Fruit fly (Drosophila melanogaster) whole organism, embryonic: Measurements from ENCODE around the gene Jupiter.

Source experiments
- Blimp-1 ChIP-seq: fragments of 200-800 bp; sonication (Bioruptor generic); optimal IDR thresholded peaks from 3 replicates; lab custom pipeline; 2018; ENCODE audit warnings: missing biosample characterization, missing genetic modification characterization, mild to moderate bottlenecking, moderate library complexity, missing genetic modification reagents
- CG10654 ChIP-seq: fragments of 200-800 bp; sonication (Bioruptor generic); optimal IDR thresholded peaks from 2 replicates; lab custom pipeline; 2016; ENCODE audit warnings: missing biosample characterization, missing genetic modification characterization
- CG11504 ChIP-seq: fragments of 200-800 bp; sonication (Bioruptor generic); optimal IDR thresholded peaks from 3 replicates; lab custom pipeline; 2019; ENCODE audit warnings: missing biosample characterization, mild to moderate bottlenecking, missing genetic modification characterization, moderate library complexity
- CG11723 ChIP-seq: fragments of 200-800 bp; sonication (Bioruptor generic); optimal IDR thresholded peaks from 2 replicates; lab custom pipeline; 2017; ENCODE audit warnings: missing biosample characterization, mild to moderate bottlenecking, missing genetic modification characterization
- CG14050 ChIP-seq: fragments of 200-800 bp; sonication (Bioruptor generic); IDR thresholded peaks from 3 replicates; pipeline ENCODE4 v1.3.6; 2022; ENCODE audit warnings: missing biosample characterization, missing genetic modification characterization
- CG15269 ChIP-seq: fragments of 200-800 bp; sonication (Bioruptor generic); optimal IDR thresholded peaks from 2 replicates; lab custom pipeline; 2018; ENCODE audit warnings: missing biosample characterization, mild to moderate bottlenecking, missing genetic modification characterization, moderate library complexity
- CG1529 ChIP-seq: fragments of 200-800 bp; sonication (Bioruptor generic); optimal IDR thresholded peaks from 3 replicates; lab custom pipeline; 2018; ENCODE audit warnings: missing biosample characterization, missing genetic modification characterization
- CG15479 ChIP-seq: fragments of 200-800 bp; sonication (Bioruptor generic); optimal IDR thresholded peaks from 3 replicates; lab custom pipeline; 2019; ENCODE audit warnings: missing biosample characterization, mild to moderate bottlenecking, missing genetic modification characterization, moderate library complexity
- CG15514 ChIP-seq: fragments of 200-800 bp; sonication (Bioruptor generic); optimal IDR thresholded peaks from 3 replicates; lab custom pipeline; 2017; ENCODE audit warnings: missing biosample characterization, missing genetic modification characterization, mild to moderate bottlenecking, moderate library complexity, missing genetic modification reagents
- CG17359 ChIP-seq: fragments of 200-800 bp; sonication (Bioruptor generic); optimal IDR thresholded peaks from 3 replicates; lab custom pipeline; 2018; ENCODE audit warnings: missing biosample characterization, mild to moderate bottlenecking, missing genetic modification characterization, moderate library complexity
- CG17361 ChIP-seq: fragments of 200-800 bp; sonication (Bioruptor generic); IDR thresholded peaks from 3 replicates; pipeline ENCODE4 v1.3.6; 2022; ENCODE audit warnings: missing biosample characterization, missing genetic modification characterization
- CG18262 ChIP-seq: fragments of 200-800 bp; optimal IDR thresholded peaks from 3 replicates; lab custom pipeline; 2019; ENCODE audit warnings: missing biosample characterization, mild to moderate bottlenecking, missing genetic modification characterization, moderate library complexity
- CG2199 ChIP-seq: fragments of 200-800 bp; sonication (Bioruptor generic); IDR thresholded peaks from 3 replicates; pipeline ENCODE4 v1.3.6; 2022; ENCODE audit warnings: missing biosample characterization, missing genetic modification characterization
- CG2875 ChIP-seq: fragments of 200-800 bp; sonication (Bioruptor generic); optimal IDR thresholded peaks from 2 replicates; lab custom pipeline; 2017; ENCODE audit warnings: missing biosample characterization, mild to moderate bottlenecking, missing genetic modification characterization, missing genetic modification reagents
- CG31441 ChIP-seq: fragments of 200-800 bp; sonication (Bioruptor generic); IDR thresholded peaks from 2 replicates; pipeline ENCODE4 v1.3.6; 2022; ENCODE audit warnings: missing biosample characterization, missing genetic modification characterization
- CG3995 ChIP-seq: fragments of 200-800 bp; sonication (Bioruptor generic); optimal IDR thresholded peaks from 3 replicates; lab custom pipeline; 2016; ENCODE audit warnings: missing biosample characterization, missing genetic modification characterization
- CG4404 ChIP-seq: fragments of 200-800 bp; sonication (Bioruptor generic); IDR thresholded peaks from 2 replicates; pipeline ENCODE4 v1.3.6; 2022; ENCODE audit warnings: missing biosample characterization, missing genetic modification characterization
- CG5953 ChIP-seq: fragments of 200-800 bp; sonication (Bioruptor generic); IDR thresholded peaks from 2 replicates; pipeline ENCODE4 v1.3.6; 2022; ENCODE audit warnings: missing biosample characterization, missing genetic modification characterization
- CG6272 ChIP-seq: fragments of 200-800 bp; sonication (Bioruptor generic); IDR thresholded peaks from 2 replicates; pipeline ENCODE4 v1.3.6; 2022; ENCODE audit warnings: missing biosample characterization, missing genetic modification characterization
- CG7372 ChIP-seq: fragments of 200-800 bp; sonication (Bioruptor generic); IDR thresholded peaks from 2 replicates; pipeline ENCODE4 v1.3.6; 2022; ENCODE audit warnings: missing biosample characterization, missing genetic modification characterization
- CG9817 ChIP-seq: fragments of 200-800 bp; sonication (Bioruptor generic); optimal IDR thresholded peaks from 2 replicates; lab custom pipeline; 2018; ENCODE audit warnings: missing biosample characterization, mild to moderate bottlenecking, missing genetic modification characterization, moderate library complexity
- Chrac-16 ChIP-seq: fragments of 200-800 bp; sonication (Bioruptor generic); optimal IDR thresholded peaks from 3 replicates; lab custom pipeline; 2016; ENCODE audit warnings: missing biosample characterization, missing genetic modification characterization
- E2f1 ChIP-seq: fragments of 200-800 bp; sonication (Bioruptor generic); IDR thresholded peaks from 2 replicates; pipeline ENCODE4 v1.3.6; 2022; ENCODE audit warnings: missing biosample characterization, missing genetic modification characterization
- Hmr ChIP-seq: fragments of 200-800 bp; sonication (Bioruptor generic); optimal IDR thresholded peaks from 3 replicates; lab custom pipeline; 2017; ENCODE audit warnings: mild to moderate bottlenecking, missing biosample characterization, missing genetic modification reagents, missing genetic modification characterization
- Pdp1 ChIP-seq, 2 experiments: fragments of 200-800 bp; sonication (Bioruptor generic); optimal IDR thresholded peaks; 3 replicates each; lab custom pipeline; 2016; ENCODE audit warnings: missing biosample characterization in 2 of 2, missing genetic modification characterization in 2 of 2, mild to moderate bottlenecking in 1 of 2, moderate library complexity in 1 of 2
- Trl ChIP-seq, 3 experiments: fragments of >200 bp in 2 of 3; fragments of 200-800 bp in 1 of 3; sonication (Bioruptor generic) in 1 of 3; optimal IDR thresholded peaks; 2 replicates in 1 of 3; 3 replicates in 2 of 3; lab custom pipeline; 2016 to 2017; ENCODE audit warnings: missing biosample characterization in 1 of 3, missing genetic modification characterization in 1 of 3
- amos ChIP-seq: fragments of 200-800 bp; sonication (Bioruptor generic); IDR thresholded peaks from 2 replicates; pipeline ENCODE4 v1.3.6; 2022; ENCODE audit warnings: missing biosample characterization, missing genetic modification characterization; ENCODE audit not compliant: partially characterized antibody
- br ChIP-seq: fragments of >200 bp; optimal IDR thresholded peaks from 2 replicates; lab custom pipeline; 2017
- chinmo ChIP-seq: fragments of 200-800 bp; sonication (Bioruptor generic); IDR thresholded peaks from 4 replicates; pipeline ENCODE4 v1.3.6; 2022; ENCODE audit warnings: missing biosample characterization, missing genetic modification characterization; ENCODE audit not compliant: partially characterized antibody
- croc ChIP-seq: fragments of 200-800 bp; sonication (Bioruptor generic); conservative IDR thresholded peaks from 3 replicates; pipeline ENCODE4 v1.3.6; 2022; ENCODE audit warnings: missing biosample characterization, missing genetic modification characterization
- da ChIP-seq: fragments of 200-800 bp; sonication (Bioruptor generic); optimal IDR thresholded peaks from 2 replicates; lab custom pipeline; 2016; ENCODE audit warnings: missing biosample characterization, missing genetic modification characterization
- gt ChIP-seq: fragments of 200-800 bp; sonication (Bioruptor generic); IDR thresholded peaks from 2 replicates; pipeline ENCODE4 v1.3.6; 2022; ENCODE audit warnings: missing biosample characterization, missing genetic modification characterization
- kay ChIP-seq: fragments of 200-800 bp; sonication (Bioruptor generic); optimal IDR thresholded peaks from 2 replicates; lab custom pipeline; 2016; ENCODE audit warnings: missing biosample characterization, missing genetic modification characterization
- ken ChIP-seq: fragments of 200-800 bp; sonication (Bioruptor generic); IDR thresholded peaks from 3 replicates; pipeline ENCODE4 v1.3.6; 2022; ENCODE audit warnings: missing biosample characterization, missing genetic modification characterization
- klu ChIP-seq: fragments of 200-800 bp; sonication (Bioruptor generic); IDR thresholded peaks from 2 replicates; pipeline ENCODE4 v1.3.6; 2022; ENCODE audit warnings: missing biosample characterization, missing genetic modification characterization
- lab ChIP-seq: fragments of 200-800 bp; sonication (Bioruptor generic); optimal IDR thresholded peaks from 3 replicates; lab custom pipeline; 2017; ENCODE audit warnings: missing biosample characterization, missing genetic modification characterization, mild to moderate bottlenecking, moderate library complexity, missing genetic modification reagents
- lmd ChIP-seq: fragments of 200-800 bp; sonication (Bioruptor generic); IDR thresholded peaks from 2 replicates; pipeline ENCODE4 v1.3.6; 2022; ENCODE audit warnings: missing biosample characterization, missing genetic modification characterization
- lola ChIP-seq, 3 experiments: fragments of >200 bp in 2 of 3; fragments of 200-800 bp in 1 of 3; sonication (Bioruptor generic) in 1 of 3; optimal IDR thresholded peaks; 2 replicates each; lab custom pipeline; 2017 to 2019; ENCODE audit warnings: missing biosample characterization in 3 of 3, missing genetic modification characterization in 3 of 3, mild to moderate bottlenecking in 1 of 3, moderate library complexity in 1 of 3
- pb ChIP-seq: fragments of 200-800 bp; sonication (Bioruptor generic); optimal IDR thresholded peaks from 3 replicates; lab custom pipeline; 2016; ENCODE audit warnings: missing biosample characterization, missing genetic modification characterization
- pum ChIP-seq: fragments of 200-800 bp; sonication (Bioruptor generic); optimal IDR thresholded peaks from 2 replicates; lab custom pipeline; 2016; ENCODE audit warnings: missing biosample characterization, missing genetic modification characterization
- sima ChIP-seq: fragments of 200-800 bp; sonication (Bioruptor generic); optimal IDR thresholded peaks from 2 replicates; lab custom pipeline; 2016; ENCODE audit warnings: missing biosample characterization, missing genetic modification characterization
- sna ChIP-seq: fragments of 200-800 bp; sonication (Bioruptor generic); IDR thresholded peaks from 2 replicates; pipeline ENCODE4 v1.3.6; 2022; ENCODE audit warnings: missing biosample characterization, missing genetic modification characterization; ENCODE audit not compliant: partially characterized antibody
- tio ChIP-seq: fragments of 200-800 bp; sonication (Bioruptor generic); optimal IDR thresholded peaks from 2 replicates; lab custom pipeline; 2017; ENCODE audit warnings: missing biosample characterization, missing genetic modification characterization, inconsistent platforms
- tll ChIP-seq, 2 experiments: fragments of 200-800 bp in 1 of 2; fragments of >200 bp in 1 of 2; sonication (Bioruptor generic) in 1 of 2; optimal IDR thresholded peaks; 2 replicates each; lab custom pipeline; 2017 to 2019; ENCODE audit warnings: missing biosample characterization in 2 of 2, missing genetic modification characterization in 2 of 2, mild to moderate bottlenecking in 1 of 2, moderate library complexity in 1 of 2
- toy ChIP-seq: fragments of 200-800 bp; sonication (Bioruptor generic); IDR thresholded peaks from 2 replicates; pipeline ENCODE4 v1.3.6; 2022; ENCODE audit warnings: missing biosample characterization, missing genetic modification characterization
- unpg ChIP-seq: fragments of 200-800 bp; sonication (Bioruptor generic); optimal IDR thresholded peaks from 3 replicates; lab custom pipeline; 2018; ENCODE audit warnings: missing biosample characterization, mild to moderate bottlenecking, missing genetic modification characterization, moderate library complexity
- vvl ChIP-seq: fragments of 200-800 bp; sonication (Bioruptor generic); IDR thresholded peaks from 2 replicates; pipeline ENCODE4 v1.3.6; 2022; ENCODE audit warnings: missing biosample characterization, missing genetic modification characterization
- zen ChIP-seq: fragments of 200-800 bp; sonication (Bioruptor generic); optimal IDR thresholded peaks from 3 replicates; lab custom pipeline; 2018; ENCODE audit warnings: missing biosample characterization, mild to moderate bottlenecking, missing genetic modification characterization, moderate library complexity

The Jupiter gene

DNA sequence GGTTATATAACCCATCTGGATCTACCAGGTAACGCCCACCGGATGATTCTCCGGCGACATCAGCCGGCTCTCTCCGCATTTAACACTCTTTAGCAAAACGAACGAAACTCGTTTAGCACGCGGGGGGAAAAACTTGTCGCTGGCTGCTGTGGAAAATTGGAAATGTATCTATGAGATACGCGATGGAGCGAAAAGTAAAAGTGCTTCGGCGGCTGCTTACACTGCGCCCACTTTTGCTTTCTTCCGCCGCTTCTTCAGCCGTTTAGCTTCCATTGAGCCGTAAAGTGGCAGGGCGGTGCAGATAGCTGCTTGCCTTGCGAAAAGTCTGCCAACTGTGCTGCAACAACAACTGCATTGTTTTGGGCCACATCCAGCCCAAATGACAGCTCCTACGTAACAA is 41.5 kb upstream of the Jupiter start:
- TF ChIP-seq CG5953 (no peak), CG10654 (no peak), Pdp1 (GFP tag; optimal IDR thresholded peaks at IDR 0.05; lab: Kevin White, UChicago) (peak in 1 of 2 experiments; percentile 80), sna (GFP tag; lab: Robert Waterston, UW) (0 out of 2 replicates have a peak, but pooled peaks have one; percentile 16), Blimp-1 (peak; percentile 98), CG2199 (GFP tag; lab: Robert Waterston, UW) (0 out of 3 replicates have a peak, but pooled peaks have one; percentile 10), gt (no peak), br (lab: Kevin White, UChicago) (no peak), CG17359 (no peak), tll (GFP tag; optimal IDR thresholded peaks at IDR 0.05; lab: Kevin White, UChicago) (no peak)

dm6 chr3R:11657786-11658193 is 38.1 kb upstream of the Jupiter start:
- TF ChIP-seq CG31441 = peak; percentile 14; the same call in 1 of the 2 replicates
- peak; percentile 15 for TF ChIP-seq CG15514 (GFP tag; lab: Kevin White, UChicago)
- peak; percentile 57 for TF ChIP-seq kay (GFP tag; lab: Kevin White, UChicago)
- peak; percentile 29; the same call in 1 of the 2 replicates for TF ChIP-seq lmd (GFP tag; lab: Robert Waterston, UW)
- peak; percentile 10 for TF ChIP-seq CG9817 (tag; lab: Kevin White, UChicago)
- peak; percentile 50 for TF ChIP-seq CG18262
- TF ChIP-seq CG14050 (GFP tag; lab: Robert Waterston, UW) = no peak
- TF ChIP-seq sima = no peak
- no peak for TF ChIP-seq CG11723 (GFP tag; lab: Kevin White, UChicago)
- no peak for TF ChIP-seq gt
- TF ChIP-seq chinmo (GFP tag; lab: Robert Waterston, UW) = 0 out of 4 replicates have a peak, but pooled peaks have one; percentile 67
- peak; percentile 46 for TF ChIP-seq Blimp-1
- no peak for TF ChIP-seq CG2875 (GFP tag; lab: Kevin White, UChicago)
- no peak for TF ChIP-seq Trl (optimal IDR thresholded peaks at IDR 0.05; lab: Kevin White, UChicago)
- peak; percentile 31 for TF ChIP-seq Trl (GFP tag; optimal IDR thresholded peaks at IDR 0.05; lab: Kevin White, UChicago)
- TF ChIP-seq CG15269 = peak; percentile 3
- TF ChIP-seq klu = no peak
- TF ChIP-seq Chrac-16 (GFP tag; lab: Kevin White, UChicago) = peak; percentile 36
- no peak for TF ChIP-seq toy (GFP tag; lab: Robert Waterston, UW)
- TF ChIP-seq CG7372 (GFP tag; lab: Robert Waterston, UW) = no peak
- peak in 1 of 3 experiments; percentile 31 for TF ChIP-seq lola (GFP tag; optimal IDR thresholded peaks at IDR 0.05; lab: Kevin White, UChicago)
- peak; percentile 59 for TF ChIP-seq lab (GFP tag; lab: Kevin White, UChicago)
- peak; percentile 4 for TF ChIP-seq pum (GFP tag; lab: Kevin White, UChicago)
- 0 out of 3 replicates have a peak, but pooled peaks have one; percentile 8 for TF ChIP-seq CG17361 (GFP tag; lab: Robert Waterston, UW)
- TF ChIP-seq da (GFP tag; lab: Kevin White, UChicago) = no peak
- peak; percentile 41 for TF ChIP-seq CG4404
- TF ChIP-seq pb (GFP tag; lab: Kevin White, UChicago) = peak; percentile 21
- TF ChIP-seq Hmr (GFP tag; lab: Kevin White, UChicago) = peak; percentile 40
- peak; percentile 33; the same call in 1 of the 2 replicates for TF ChIP-seq E2f1 (GFP tag; lab: Robert Waterston, UW)
- no peak for TF ChIP-seq croc (GFP tag; lab: Robert Waterston, UW)
- peak; percentile 48 for TF ChIP-seq unpg (GFP tag; lab: Kevin White, UChicago)
- no peak for TF ChIP-seq amos
- no peak for TF ChIP-seq zen (tag; lab: Kevin White, UChicago)
- TF ChIP-seq CG3995 (GFP tag; lab: Kevin White, UChicago) = no peak
- TF ChIP-seq tio = no peak
- TF ChIP-seq CG6272 (GFP tag; lab: Robert Waterston, UW) = no peak
- TF ChIP-seq vvl (GFP tag; lab: Robert Waterston, UW) = peak; percentile 75
- no peak for TF ChIP-seq CG1529 (GFP tag; lab: Kevin White, UChicago)
- peak; percentile 54 for TF ChIP-seq CG11504 (tag; lab: Kevin White, UChicago)
- no peak for TF ChIP-seq CG15479 (GFP tag; lab: Kevin White, UChicago)
- TF ChIP-seq ken = no peak
